Worm (Caenorhabditis elegans): ENCODE measurements around the gene E02H4.8.

DNA sequence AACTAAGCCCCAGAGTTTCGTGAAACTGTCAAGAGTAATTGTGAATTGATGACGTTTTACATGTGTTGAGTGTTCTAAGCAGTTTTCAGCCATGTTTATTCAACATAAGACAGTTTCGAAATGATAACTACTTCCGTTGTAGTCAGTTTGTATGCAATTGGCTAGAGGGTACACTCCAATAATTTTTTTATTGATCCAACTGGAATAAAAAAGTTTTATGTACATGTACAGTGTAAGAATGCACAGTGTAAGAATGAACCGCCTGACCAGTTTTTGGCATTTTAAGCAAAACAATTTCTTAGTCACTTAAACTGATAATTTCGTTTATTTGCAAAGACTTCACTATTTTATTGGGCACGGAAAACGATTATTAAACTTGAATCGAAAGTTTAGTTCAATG, 50.1 kb downstream of the E02H4.8 start:
- TF ChIP-seq him-1 (tag; optimal IDR thresholded peaks at IDR 0.05): no peak
- TF ChIP-seq dao-5 (tag; optimal IDR thresholded peaks at IDR 0.05): no peak
- no peak for TF ChIP-seq W03F9.2 (tag; optimal IDR thresholded peaks at IDR 0.05)

All from whole organism, L4/young adult.